Worm (Caenorhabditis elegans) whole organism, L2 larva: Measurements from ENCODE around the gene D1005.5.

Experiments
- C34F6.9 ChIP-seq: fragments of 150-350 bp; optimal IDR thresholded peaks from 2 replicates; lab custom pipeline; 2014; ENCODE audit warnings: missing biosample characterization, missing genetic modification characterization
- F13H6.1 ChIP-seq: sonication (generic microtip); optimal IDR thresholded peaks from 2 replicates; lab custom pipeline; 2016; ENCODE audit warnings: missing genetic modification characterization, missing compliant biosample characterization
- R02D3.7 ChIP-seq: fragments of 150-350 bp; optimal IDR thresholded peaks from 2 replicates; lab custom pipeline; 2014; ENCODE audit warnings: missing biosample characterization, missing genetic modification characterization
- Y55F3AM.14 ChIP-seq: fragments of 200-800 bp; sonication (Bioruptor generic); optimal IDR thresholded peaks from 2 replicates; lab custom pipeline; 2018; ENCODE audit warnings: mild to moderate bottlenecking, missing genetic modification characterization, missing compliant biosample characterization
- ZK546.5 ChIP-seq: sonication (generic microtip); optimal IDR thresholded peaks from 2 replicates; lab custom pipeline; 2017; ENCODE audit warnings: missing biosample characterization, missing genetic modification characterization
- blmp-1 ChIP-seq: sonication (generic microtip); optimal IDR thresholded peaks from 2 replicates; lab custom pipeline; 2017; ENCODE audit warnings: missing genetic modification characterization, mild to moderate bottlenecking, missing compliant biosample characterization, antibody characterized with exemption, moderate library complexity; ENCODE audit not compliant: insufficient read depth
- ceh-16 ChIP-seq: fragments of 150-350 bp; optimal IDR thresholded peaks from 2 replicates; lab custom pipeline; 2014; ENCODE audit warnings: missing biosample characterization, missing genetic modification characterization
- crh-2 ChIP-seq: sonication (generic microtip); optimal IDR thresholded peaks from 2 replicates; lab custom pipeline; 2017; ENCODE audit warnings: missing biosample characterization, missing genetic modification characterization
- dmd-4 ChIP-seq: sonication (generic microtip); optimal IDR thresholded peaks from 2 replicates; lab custom pipeline; 2017; ENCODE audit warnings: missing biosample characterization, missing genetic modification characterization
- egl-27 ChIP-seq: sonication (generic microtip); optimal IDR thresholded peaks from 3 replicates; lab custom pipeline; 2017; ENCODE audit warnings: missing biosample characterization, missing genetic modification reagents, missing genetic modification characterization
- elt-3 ChIP-seq: sonication (generic microtip); optimal IDR thresholded peaks from 2 replicates; lab custom pipeline; 2017; ENCODE audit warnings: missing biosample characterization, missing genetic modification characterization
- fos-1 ChIP-seq: fragments of 150-350 bp; optimal IDR thresholded peaks from 2 replicates; lab custom pipeline; 2014; ENCODE audit warnings: missing biosample characterization, missing genetic modification characterization
- gmeb-1 ChIP-seq: fragments of 150-350 bp; optimal IDR thresholded peaks from 2 replicates; lab custom pipeline; 2014; ENCODE audit warnings: missing biosample characterization, missing genetic modification characterization
- lin-13 ChIP-seq: fragments of 150-350 bp; optimal IDR thresholded peaks from 2 replicates; lab custom pipeline; 2014; ENCODE audit warnings: missing biosample characterization, missing genetic modification reagents, missing genetic modification characterization
- lsy-2 ChIP-seq, 2 experiments: fragments of 150-350 bp in 1 of 2; sonication (generic microtip) in 1 of 2; optimal IDR thresholded peaks; 2 replicates each; lab custom pipeline; 2014 to 2017; ENCODE audit warnings: missing biosample characterization in 2 of 2, missing genetic modification characterization in 2 of 2
- mab-5 ChIP-seq: fragments of 150-350 bp; optimal IDR thresholded peaks from 2 replicates; lab custom pipeline; 2014; ENCODE audit warnings: missing biosample characterization, missing genetic modification characterization
- mbf-1 ChIP-seq: sonication (generic microtip); optimal IDR thresholded peaks from 2 replicates; lab custom pipeline; 2017; ENCODE audit warnings: missing biosample characterization, missing genetic modification characterization
- mdl-1 ChIP-seq, 2 experiments: fragments of 150-350 bp in 1 of 2; sonication (generic microtip) in 1 of 2; optimal IDR thresholded peaks; 2 replicates each; lab custom pipeline; 2017; ENCODE audit warnings: missing biosample characterization in 2 of 2, missing genetic modification characterization in 2 of 2
- nhr-10 ChIP-seq: sonication (generic microtip); optimal IDR thresholded peaks from 2 replicates; lab custom pipeline; 2017; ENCODE audit warnings: missing biosample characterization, missing genetic modification characterization
- nhr-129 ChIP-seq: fragments of 150-350 bp; optimal IDR thresholded peaks from 2 replicates; lab custom pipeline; 2014; ENCODE audit warnings: missing biosample characterization, missing genetic modification characterization
- nhr-21 ChIP-seq: fragments of 150-350 bp; optimal IDR thresholded peaks from 2 replicates; lab custom pipeline; 2014; ENCODE audit warnings: missing biosample characterization, missing genetic modification characterization
- nhr-23 ChIP-seq: fragments of 150-350 bp; optimal IDR thresholded peaks from 2 replicates; lab custom pipeline; 2014; ENCODE audit warnings: missing biosample characterization, missing genetic modification reagents, missing genetic modification characterization
- nhr-237 ChIP-seq: fragments of 150-350 bp; optimal IDR thresholded peaks from 2 replicates; lab custom pipeline; 2014; ENCODE audit warnings: missing biosample characterization, missing genetic modification characterization
- nhr-25 ChIP-seq: fragments of 150-350 bp; sonication (generic microtip); optimal IDR thresholded peaks from 3 replicates; lab custom pipeline; 2014; ENCODE audit warnings: missing biosample characterization, missing genetic modification characterization
- nhr-6 ChIP-seq: fragments of 150-350 bp; optimal IDR thresholded peaks from 2 replicates; lab custom pipeline; 2014; ENCODE audit warnings: missing biosample characterization, missing genetic modification characterization
- nhr-77 ChIP-seq: fragments of 150-350 bp; optimal IDR thresholded peaks from 2 replicates; lab custom pipeline; 2014; ENCODE audit warnings: missing biosample characterization, missing genetic modification characterization
- peb-1 ChIP-seq: fragments of 150-350 bp; optimal IDR thresholded peaks from 2 replicates; lab custom pipeline; 2014; ENCODE audit warnings: missing biosample characterization, missing genetic modification characterization
- sem-4 ChIP-seq: fragments of 150-350 bp; optimal IDR thresholded peaks from 2 replicates; lab custom pipeline; 2014; ENCODE audit warnings: missing biosample characterization, missing genetic modification reagents, missing genetic modification characterization
- skn-1 ChIP-seq: sonication (generic microtip); optimal IDR thresholded peaks from 2 replicates; lab custom pipeline; 2017; ENCODE audit warnings: missing biosample characterization, missing genetic modification characterization
- sma-3 ChIP-seq: sonication (generic microtip); optimal IDR thresholded peaks from 2 replicates; lab custom pipeline; 2016; ENCODE audit warnings: missing genetic modification reagents, missing genetic modification characterization, missing compliant biosample characterization
- sma-9 ChIP-seq, 2 experiments: fragments of 150-350 bp in 1 of 2; sonication (generic microtip) in 1 of 2; optimal IDR thresholded peaks; 2 replicates each; lab custom pipeline; 2014 to 2016; ENCODE audit warnings: missing genetic modification characterization in 2 of 2, mild to moderate bottlenecking in 1 of 2, missing biosample characterization in 1 of 2, missing compliant biosample characterization in 1 of 2, missing genetic modification reagents in 1 of 2, moderate library complexity in 1 of 2
- snpc-4 ChIP-seq: fragments of 150-350 bp; optimal IDR thresholded peaks from 2 replicates; lab custom pipeline; 2014; ENCODE audit warnings: missing biosample characterization, missing genetic modification characterization
- unc-55 ChIP-seq: fragments of 150-350 bp; sonication (generic microtip); optimal IDR thresholded peaks from 3 replicates; lab custom pipeline; 2014; ENCODE audit warnings: missing biosample characterization, missing genetic modification reagents, missing genetic modification characterization
- unc-62 ChIP-seq: fragments of 150-350 bp; optimal IDR thresholded peaks from 2 replicates; lab custom pipeline; 2014; ENCODE audit warnings: missing biosample characterization, missing genetic modification reagents, missing genetic modification characterization
- zag-1 ChIP-seq: fragments of 150-350 bp; optimal IDR thresholded peaks from 2 replicates; lab custom pipeline; 2014; ENCODE audit warnings: missing biosample characterization, missing genetic modification characterization
- ztf-1 ChIP-seq: fragments of 200-800 bp; sonication (Bioruptor generic); conservative IDR thresholded peaks from 2 replicates; pipeline ENCODE4 v1.3.6; 2022; ENCODE audit warnings: missing genetic modification characterization, missing compliant biosample characterization
- ztf-11 ChIP-seq: sonication (generic microtip); optimal IDR thresholded peaks from 2 replicates; lab custom pipeline; 2017; ENCODE audit warnings: missing biosample characterization, missing genetic modification characterization

Gene D1005.5

ce11 chrX:1478569-1478968 is 5.8 kb upstream of the D1005.5 start:
- no peak for TF ChIP-seq crh-2
- TF ChIP-seq, all 48 proteins: peak for 0

- TF ChIP-seq unc-62 (GFP tag; lab: Kevin White, UChicago) = no peak
- peak; percentile 66 for TF ChIP-seq sma-3
- peak; percentile 19 for TF ChIP-seq gmeb-1 (tag; lab: Kevin White, UChicago)
- no peak for TF ChIP-seq sem-4 (tag; lab: Kevin White, UChicago)
- TF ChIP-seq crh-2 = peak; percentile 82
- TF ChIP-seq elt-3 (tag; lab: Kevin White, UChicago) = no peak
- no peak for TF ChIP-seq ZK546.5 (tag; lab: Kevin White, UChicago)
- TF ChIP-seq blmp-1 = no peak
- no peak for TF ChIP-seq nhr-23 (tag; lab: Kevin White, UChicago)
- TF ChIP-seq lsy-2 (tag; optimal IDR thresholded peaks at IDR 0.05; lab: Kevin White, UChicago) = peak in 1 of 2 experiments; percentile 33
- no peak for TF ChIP-seq skn-1
- peak; percentile 96 for TF ChIP-seq sma-9 (GFP tag; optimal IDR thresholded peaks at IDR 0.05; lab: Kevin White, UChicago)
- no peak for TF ChIP-seq sma-9 (tag; optimal IDR thresholded peaks at IDR 0.05; lab: Kevin White, UChicago)
- peak; percentile 40 for TF ChIP-seq F13H6.1 (tag; lab: Kevin White, UChicago)
- no peak for TF ChIP-seq lin-13
- TF ChIP-seq nhr-237 = no peak
- TF ChIP-seq mdl-1 (tag; optimal IDR thresholded peaks at IDR 0.05; lab: Kevin White, UChicago) = peak in 1 of 2 experiments; percentile 85
- TF ChIP-seq zag-1 (tag; lab: Kevin White, UChicago) = no peak
- peak; percentile 80 for TF ChIP-seq nhr-21 (tag; lab: Kevin White, UChicago)
- no peak for TF ChIP-seq mbf-1 (tag; lab: Kevin White, UChicago)
- TF ChIP-seq C34F6.9 (tag; lab: Kevin White, UChicago) = no peak
- TF ChIP-seq fos-1 (tag; lab: Kevin White, UChicago) = peak; percentile 76
- peak; percentile 69 for TF ChIP-seq egl-27
- TF ChIP-seq nhr-25 = peak; percentile 43
Observed at ce11 chrX:1477932-1478331, 5.2 kb upstream of the D1005.5 start.

- TF ChIP-seq nhr-10 (tag; lab: Kevin White, UChicago) (no peak), C34F6.9 (tag; lab: Kevin White, UChicago) (no peak), ztf-1 (GFP tag; lab: Robert Waterston, UW) (no peak)
Observed at ce11 chrX:1476005-1476404, 3.2 kb upstream of the D1005.5 start.

ce11 chrX:1473794-1474193 is 1.0 kb upstream of the D1005.5 start:
- no peak for TF ChIP-seq sma-3
- TF ChIP-seq dmd-4 (tag; lab: Kevin White, UChicago) = no peak
- TF ChIP-seq nhr-23 (tag; lab: Kevin White, UChicago) = no peak
- TF ChIP-seq Y55F3AM.14 (GFP tag; lab: Kevin White, UChicago) = no peak
- TF ChIP-seq nhr-6 (tag; lab: Kevin White, UChicago) = no peak
- no peak for TF ChIP-seq egl-27
- TF ChIP-seq sma-9 (GFP tag; optimal IDR thresholded peaks at IDR 0.05; lab: Kevin White, UChicago) = no peak
- no peak for TF ChIP-seq sma-9 (tag; optimal IDR thresholded peaks at IDR 0.05; lab: Kevin White, UChicago)
- no peak for TF ChIP-seq blmp-1
- TF ChIP-seq nhr-129 = no peak
- TF ChIP-seq zag-1 (tag; lab: Kevin White, UChicago) = no peak
- TF ChIP-seq crh-2 = no peak
- TF ChIP-seq ztf-11 (tag; lab: Kevin White, UChicago) = no peak
- TF ChIP-seq ceh-16 (tag; lab: Kevin White, UChicago) = no peak
- TF ChIP-seq lin-13 = no peak
- TF ChIP-seq R02D3.7 (tag; lab: Kevin White, UChicago) = no peak
- no peak for TF ChIP-seq snpc-4 (tag; lab: Kevin White, UChicago)
- no peak for TF ChIP-seq ztf-1 (GFP tag; lab: Robert Waterston, UW)

DNA sequence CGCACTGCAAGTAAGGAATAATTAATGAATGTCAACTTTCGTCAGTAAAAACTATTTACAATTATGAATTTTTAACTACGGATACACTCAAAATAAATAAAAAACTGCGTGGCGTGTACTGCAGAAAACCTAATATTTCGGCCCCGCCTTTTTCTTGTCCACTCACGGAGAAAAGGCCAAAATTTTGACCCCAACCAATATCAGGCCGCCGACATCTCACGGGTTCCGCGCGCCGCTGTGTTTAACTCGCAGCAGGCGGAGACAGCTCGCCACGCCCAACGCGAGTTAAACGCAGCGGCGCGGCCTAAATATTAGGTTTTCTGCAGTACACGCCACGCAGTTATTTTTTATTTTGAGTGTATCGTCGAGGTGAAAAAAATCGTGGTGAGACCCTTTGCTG is 1.5 kb downstream of the D1005.5 start:
- no peak for TF ChIP-seq unc-55 (GFP tag; lab: Kevin White, UChicago)
- no peak for TF ChIP-seq egl-27
- TF ChIP-seq snpc-4 (tag; lab: Kevin White, UChicago) = no peak
- no peak for TF ChIP-seq nhr-77
- TF ChIP-seq nhr-6 (tag; lab: Kevin White, UChicago) = no peak
- TF ChIP-seq gmeb-1 (tag; lab: Kevin White, UChicago) = no peak
- TF ChIP-seq skn-1 = no peak
- TF ChIP-seq peb-1 = no peak
- no peak for TF ChIP-seq ZK546.5 (tag; lab: Kevin White, UChicago)
- no peak for TF ChIP-seq mab-5 (tag; lab: Kevin White, UChicago)
